Worm (Caenorhabditis elegans) whole organism, young adult: ENCODE measurements around the gene cpg-8.
A peak's percentile ranks its signal among the peaks of the same experiment; 100 is the strongest.

Source experiments
- B0019.2 ChIP-seq: fragments of 200-800 bp; sonication (Bioruptor generic); conservative IDR thresholded peaks from 2 replicates; pipeline ENCODE4 v1.3.6; 2022; ENCODE audit warnings: missing genetic modification reagents, missing genetic modification characterization, missing compliant biosample characterization
- D2030.7 ChIP-seq: fragments of 200-800 bp; sonication (Bioruptor generic); IDR thresholded peaks from 2 replicates; pipeline ENCODE4 v1.3.6; 2022; ENCODE audit warnings: missing genetic modification reagents, missing genetic modification characterization, missing compliant biosample characterization
- F10E7.11 ChIP-seq: sonication (generic microtip); optimal IDR thresholded peaks from 2 replicates; lab custom pipeline; 2017; ENCODE audit warnings: mild to moderate bottlenecking, missing genetic modification characterization, moderate library complexity, missing compliant biosample characterization
- F39B2.1 ChIP-seq: fragments of 200-800 bp; sonication (Bioruptor generic); IDR thresholded peaks from 2 replicates; pipeline ENCODE4 v1.3.6; 2022; ENCODE audit warnings: missing genetic modification reagents, missing genetic modification characterization, missing compliant biosample characterization
- F49E8.2 ChIP-seq: sonication (generic microtip); optimal IDR thresholded peaks from 3 replicates; lab custom pipeline; 2017; ENCODE audit warnings: missing genetic modification characterization, mild to moderate bottlenecking, missing compliant biosample characterization, antibody characterized with exemption, moderate library complexity; ENCODE audit not compliant: insufficient read depth
- F55B11.4 ChIP-seq: sonication (generic microtip); optimal IDR thresholded peaks from 2 replicates; lab custom pipeline; 2016; ENCODE audit warnings: missing compliant biosample characterization, missing genetic modification characterization, borderline replicate concordance; ENCODE audit not compliant: insufficient read depth
- F57A8.1 ChIP-seq: fragments of 200-800 bp; sonication (Bioruptor generic); optimal IDR thresholded peaks from 2 replicates; lab custom pipeline; 2018; ENCODE audit warnings: mild to moderate bottlenecking, missing genetic modification characterization, moderate library complexity, missing compliant biosample characterization
- K12H6.12 ChIP-seq: fragments of 200-800 bp; sonication (Bioruptor generic); optimal IDR thresholded peaks from 2 replicates; lab custom pipeline; 2018; ENCODE audit warnings: mild to moderate bottlenecking, missing genetic modification characterization, missing compliant biosample characterization
- T07F8.4 ChIP-seq: sonication (generic microtip); optimal IDR thresholded peaks from 2 replicates; lab custom pipeline; 2016; ENCODE audit warnings: mild to moderate bottlenecking, missing genetic modification characterization, moderate library complexity, missing compliant biosample characterization
- T26A5.8 ChIP-seq: sonication (generic microtip); optimal IDR thresholded peaks from 2 replicates; lab custom pipeline; 2016; ENCODE audit warnings: missing genetic modification characterization, missing compliant biosample characterization
- Y53G8AR.9 ChIP-seq: fragments of 200-800 bp; sonication (Bioruptor generic); conservative IDR thresholded peaks from 2 replicates; pipeline ENCODE4 v1.3.6; 2022; ENCODE audit warnings: missing genetic modification reagents, missing genetic modification characterization, missing compliant biosample characterization
- Y79H2A.3 ChIP-seq: fragments of 200-800 bp; sonication (Bioruptor generic); conservative IDR thresholded peaks from 2 replicates; pipeline ENCODE4 v1.3.6; 2022; ENCODE audit warnings: missing genetic modification reagents, missing genetic modification characterization, missing compliant biosample characterization
- Y95B8A.8 ChIP-seq: fragments of 200-800 bp; sonication (Bioruptor generic); IDR thresholded peaks from 2 replicates; pipeline ENCODE4 v1.3.6; 2022; ENCODE audit warnings: missing genetic modification reagents, missing genetic modification characterization, missing compliant biosample characterization
- aptf-2 ChIP-seq: fragments of 200-800 bp; sonication (Bioruptor generic); conservative IDR thresholded peaks from 2 replicates; pipeline ENCODE4 v1.3.6; 2022; ENCODE audit warnings: missing genetic modification reagents, missing genetic modification characterization, missing compliant biosample characterization
- athp-1 ChIP-seq: sonication (generic microtip); optimal IDR thresholded peaks from 2 replicates; lab custom pipeline; 2017; ENCODE audit warnings: mild to moderate bottlenecking, missing genetic modification characterization, missing compliant biosample characterization
- bed-1 ChIP-seq: fragments of 200-800 bp; sonication (Bioruptor generic); IDR thresholded peaks from 2 replicates; pipeline ENCODE4 v1.3.6; 2022; ENCODE audit warnings: missing genetic modification reagents, missing genetic modification characterization, missing compliant biosample characterization
- bed-2 ChIP-seq: fragments of 200-800 bp; sonication (Bioruptor generic); IDR thresholded peaks from 2 replicates; pipeline ENCODE4 v1.3.6; 2022; ENCODE audit warnings: missing genetic modification reagents, missing genetic modification characterization, missing compliant biosample characterization
- ccch-3 ChIP-seq: fragments of 200-800 bp; sonication (Bioruptor generic); optimal IDR thresholded peaks from 2 replicates; lab custom pipeline; 2018; ENCODE audit warnings: mild to moderate bottlenecking, missing genetic modification characterization, missing compliant biosample characterization
- ceh-27 ChIP-seq: fragments of 200-800 bp; sonication (Bioruptor generic); optimal IDR thresholded peaks from 2 replicates; lab custom pipeline; 2018; ENCODE audit warnings: mild to moderate bottlenecking, missing genetic modification characterization, moderate library complexity, missing compliant biosample characterization
- ceh-40 ChIP-seq: fragments of 200-800 bp; sonication (Bioruptor generic); IDR thresholded peaks from 2 replicates; pipeline ENCODE4 v1.3.6; 2022; ENCODE audit warnings: missing genetic modification characterization, missing compliant biosample characterization
- dpff-1 ChIP-seq: sonication (generic microtip); optimal IDR thresholded peaks from 2 replicates; lab custom pipeline; 2017; ENCODE audit warnings: mild to moderate bottlenecking, missing genetic modification characterization, missing compliant biosample characterization
- dpl-1 ChIP-seq: fragments of 150-350 bp; optimal IDR thresholded peaks from 2 replicates; lab custom pipeline; 2014; ENCODE audit warnings: missing biosample characterization, missing genetic modification reagents, missing genetic modification characterization
- egrh-3 ChIP-seq: fragments of 200-800 bp; sonication (Bioruptor generic); IDR thresholded peaks from 2 replicates; pipeline ENCODE4 v1.3.6; 2022; ENCODE audit warnings: missing genetic modification reagents, missing genetic modification characterization, missing compliant biosample characterization
- hlh-12 ChIP-seq: sonication (generic microtip); optimal IDR thresholded peaks from 2 replicates; lab custom pipeline; 2016; ENCODE audit warnings: missing genetic modification characterization, missing compliant biosample characterization
- hmg-1.2 ChIP-seq: fragments of 200-800 bp; sonication (Bioruptor generic); IDR thresholded peaks from 2 replicates; pipeline ENCODE4 v1.3.6; 2022; ENCODE audit warnings: missing genetic modification reagents, missing genetic modification characterization, missing compliant biosample characterization
- hmg-20 ChIP-seq: fragments of 200-800 bp; sonication (Bioruptor generic); IDR thresholded peaks from 2 replicates; pipeline ENCODE4 v1.3.6; 2022; ENCODE audit warnings: missing genetic modification reagents, missing genetic modification characterization, missing compliant biosample characterization
- let-526 ChIP-seq: fragments of 200-800 bp; sonication (Bioruptor generic); IDR thresholded peaks from 2 replicates; pipeline ENCODE4 v1.3.6; 2022; ENCODE audit warnings: missing genetic modification reagents, missing genetic modification characterization, missing compliant biosample characterization
- lin-54 ChIP-seq: fragments of 200-800 bp; sonication (Bioruptor generic); optimal IDR thresholded peaks from 2 replicates; lab custom pipeline; 2018; ENCODE audit warnings: mild to moderate bottlenecking, missing genetic modification characterization, missing compliant biosample characterization
- mel-28 ChIP-seq: sonication (generic microtip); optimal IDR thresholded peaks from 2 replicates; lab custom pipeline; 2016; ENCODE audit warnings: borderline replicate concordance, mild to moderate bottlenecking, missing genetic modification characterization, missing compliant biosample characterization
- mxl-1 ChIP-seq: sonication (generic microtip); optimal IDR thresholded peaks from 2 replicates; lab custom pipeline; 2016; ENCODE audit warnings: missing genetic modification characterization, missing compliant biosample characterization
- nhr-120 ChIP-seq: fragments of 200-800 bp; sonication (Bioruptor generic); IDR thresholded peaks from 2 replicates; pipeline ENCODE4 v1.3.6; 2022; ENCODE audit warnings: missing genetic modification characterization, missing compliant biosample characterization
- nhr-80 ChIP-seq: sonication (generic microtip); optimal IDR thresholded peaks from 2 replicates; lab custom pipeline; 2016; ENCODE audit warnings: missing genetic modification characterization, missing compliant biosample characterization
- pbrm-1 ChIP-seq: fragments of 200-800 bp; sonication (Bioruptor generic); IDR thresholded peaks from 2 replicates; pipeline ENCODE4 v1.3.6; 2022; ENCODE audit warnings: missing genetic modification reagents, missing genetic modification characterization, missing compliant biosample characterization
- pha-4 ChIP-seq: fragments of 150-350 bp; sonication (generic microtip); optimal IDR thresholded peaks from 2 replicates; lab custom pipeline; 2014; ENCODE audit warnings: missing biosample characterization, missing genetic modification reagents, missing genetic modification characterization
- rec-8 ChIP-seq, 2 experiments: sonication (generic microtip); optimal IDR thresholded peaks; 2 replicates each; lab custom pipeline; 2016; ENCODE audit warnings: mild to moderate bottlenecking in 2 of 2, missing genetic modification characterization in 2 of 2, missing genetic modification reagents in 2 of 2, missing genotype in 2 of 2, missing biosample characterization in 1 of 2, missing compliant biosample characterization in 1 of 2, moderate library complexity in 1 of 2
- repo-1 ChIP-seq: sonication (generic microtip); optimal IDR thresholded peaks from 2 replicates; lab custom pipeline; 2017; ENCODE audit warnings: mild to moderate bottlenecking, missing genetic modification characterization, missing compliant biosample characterization
- rpc-1 ChIP-seq, 2 experiments: fragments of 150-350 bp in 1 of 2; sonication (generic microtip) in 1 of 2; optimal IDR thresholded peaks; 2 replicates each; lab custom pipeline; 2014 to 2018; ENCODE audit warnings: missing biosample characterization in 1 of 2, missing genetic modification characterization in 1 of 2, missing genetic modification reagents in 1 of 2, missing genotype in 1 of 2
- snpc-1.3 ChIP-seq: sonication (generic microtip); optimal IDR thresholded peaks from 2 replicates; lab custom pipeline; 2017; ENCODE audit warnings: missing genetic modification characterization, mild to moderate bottlenecking, missing compliant biosample characterization, antibody characterized with exemption, moderate library complexity, missing genotype, missing genetic modification reagents; ENCODE audit not compliant: insufficient read depth
- snpc-4 ChIP-seq, 5 experiments: fragments of 150-350 bp in 1 of 5; sonication (generic microtip) in 4 of 5; optimal IDR thresholded peaks; 2 replicates each; lab custom pipeline; 2014 to 2018; ENCODE audit warnings: missing genetic modification characterization in 5 of 5, missing biosample characterization in 3 of 5, antibody characterized with exemption in 2 of 5, mild to moderate bottlenecking in 2 of 5, missing compliant biosample characterization in 2 of 5, missing genotype in 2 of 5, moderate library complexity in 2 of 5, missing genetic modification reagents in 1 of 5
- somi-1 ChIP-seq: fragments of 200-800 bp; sonication (Bioruptor generic); optimal IDR thresholded peaks from 2 replicates; lab custom pipeline; 2018; ENCODE audit warnings: mild to moderate bottlenecking, missing genetic modification characterization, missing compliant biosample characterization
- sptf-2 ChIP-seq: fragments of 200-800 bp; sonication (Bioruptor generic); optimal IDR thresholded peaks from 2 replicates; lab custom pipeline; 2018; ENCODE audit warnings: mild to moderate bottlenecking, missing genetic modification characterization, missing compliant biosample characterization
- tbp1 ChIP-seq: fragments of 200-800 bp; sonication (Bioruptor generic); optimal IDR thresholded peaks from 2 replicates; lab custom pipeline; 2018; ENCODE audit warnings: mild to moderate bottlenecking, missing genetic modification characterization, missing compliant biosample characterization
- zfh-2 ChIP-seq: fragments of 200-800 bp; sonication (Bioruptor generic); conservative IDR thresholded peaks from 2 replicates; pipeline ENCODE4 v1.3.6; 2022; ENCODE audit warnings: missing genetic modification reagents, missing genetic modification characterization, missing compliant biosample characterization
- zim-3 ChIP-seq: sonication (generic microtip); optimal IDR thresholded peaks from 2 replicates; lab custom pipeline; 2017; ENCODE audit warnings: mild to moderate bottlenecking, missing genetic modification characterization, moderate library complexity, missing compliant biosample characterization
- ztf-22 ChIP-seq: fragments of 200-800 bp; sonication (Bioruptor generic); optimal IDR thresholded peaks from 2 replicates; lab custom pipeline; 2018; ENCODE audit warnings: mild to moderate bottlenecking, missing genetic modification characterization, moderate library complexity, missing compliant biosample characterization
- ztf-26 ChIP-seq: sonication (generic microtip); optimal IDR thresholded peaks from 2 replicates; lab custom pipeline; 2017; ENCODE audit warnings: missing genetic modification characterization, missing compliant biosample characterization
- ztf-6 ChIP-seq: fragments of 200-800 bp; sonication (Bioruptor generic); IDR thresholded peaks from 2 replicates; pipeline ENCODE4 v1.3.6; 2022; ENCODE audit warnings: missing genetic modification reagents, missing genetic modification characterization, missing compliant biosample characterization

The cpg-8 gene

ce11 chrV:4687944-4688505, 4.2 kb downstream of the cpg-8 start, which contains the start of gene K03B4.2 (continued):
- TF ChIP-seq ztf-22 (no peak), B0019.2 (GFP tag; lab: Robert Waterston, UW) (no peak), hlh-12 (tag; lab: Kevin White, UChicago) (no peak), bed-1 (GFP tag; lab: Robert Waterston, UW) (no peak), Y95B8A.8 (GFP tag; lab: Robert Waterston, UW) (no peak), Y53G8AR.9 (GFP tag; lab: Robert Waterston, UW) (peak; percentile 69; the same call in 1 of the 2 replicates), ccch-3 (GFP tag; lab: Kevin White, UChicago) (no peak), somi-1 (GFP tag; lab: Kevin White, UChicago) (no peak), tbp1 (GFP tag; lab: Kevin White, UChicago) (no peak), F55B11.4 (tag; lab: Kevin White, UChicago) (no peak), egrh-3 (0 out of 2 replicates have a peak, but pooled peaks have one; percentile 26), snpc-1.3 (no peak), pha-4 (tag; lab: Kevin White, UChicago) (no peak), K12H6.12 (tag; lab: Kevin White, UChicago) (no peak), F39B2.1 (no peak), rpc-1 (optimal IDR thresholded peaks at IDR 0.05; lab: Kevin White, UChicago) (no peak), rpc-1 (tag; optimal IDR thresholded peaks at IDR 0.05; lab: Kevin White, UChicago) (no peak), dpl-1 (no peak), ztf-26 (no peak), D2030.7 (GFP tag; lab: Robert Waterston, UW) (no peak), zfh-2 (peak; percentile 64), repo-1 (tag; lab: Kevin White, UChicago) (no peak), ceh-27 (GFP tag; lab: Kevin White, UChicago) (no peak), snpc-4 (GFP tag; optimal IDR thresholded peaks at IDR 0.05; lab: Kevin White, UChicago) (no peak), snpc-4 (tag; optimal IDR thresholded peaks at IDR 0.05; lab: Kevin White, UChicago) (no peak), aptf-2 (no peak), hmg-20 (GFP tag; lab: Robert Waterston, UW) (no peak), ztf-6 (GFP tag; lab: Robert Waterston, UW) (no peak), hmg-1.2 (GFP tag; lab: Robert Waterston, UW) (no peak), mxl-1 (no peak), rec-8 (tag; optimal IDR thresholded peaks at IDR 0.05; lab: Kevin White, UChicago) (no peak), F10E7.11 (tag; lab: Kevin White, UChicago) (no peak), F57A8.1 (GFP tag; lab: Kevin White, UChicago) (no peak), dpff-1 (tag; lab: Kevin White, UChicago) (no peak), ceh-40 (GFP tag; lab: Robert Waterston, UW) (no peak), lin-54 (no peak), sptf-2 (no peak), pbrm-1 (GFP tag; lab: Robert Waterston, UW) (0 out of 2 replicates have a peak, but pooled peaks have one; percentile 14), Y79H2A.3 (GFP tag; lab: Robert Waterston, UW) (peak; percentile 67; the same call in 1 of the 2 replicates), nhr-120 (GFP tag; lab: Robert Waterston, UW) (no peak), athp-1 (no peak), mel-28 (tag; lab: Kevin White, UChicago) (no peak), bed-2 (GFP tag; lab: Robert Waterston, UW) (no peak), let-526 (GFP tag; lab: Robert Waterston, UW) (no peak), nhr-80 (tag; lab: Kevin White, UChicago) (no peak), T07F8.4 (tag; lab: Kevin White, UChicago) (no peak), F49E8.2 (no peak), zim-3 (tag; lab: Kevin White, UChicago) (peak; percentile 11), T26A5.8 (tag; lab: Kevin White, UChicago) (no peak)
